Worm (Caenorhabditis elegans) whole organism, young adult: ENCODE results near the gene srlf-21.
A peak's percentile ranks its signal among the peaks of the same experiment; 100 is the strongest.

Experiments
- B0261.1 ChIP-seq: sonication (generic microtip); optimal IDR thresholded peaks from 2 replicates; lab custom pipeline; 2016; ENCODE audit warnings: mild to moderate bottlenecking, missing genetic modification characterization, moderate library complexity, missing compliant biosample characterization
- C17E4.6 ChIP-seq: fragments of 200-800 bp; sonication (Bioruptor generic); IDR thresholded peaks from 2 replicates; pipeline ENCODE4 v1.3.6; 2022; ENCODE audit warnings: missing genetic modification reagents, missing genetic modification characterization, missing compliant biosample characterization
- D2030.7 ChIP-seq: fragments of 200-800 bp; sonication (Bioruptor generic); IDR thresholded peaks from 2 replicates; pipeline ENCODE4 v1.3.6; 2022; ENCODE audit warnings: missing genetic modification reagents, missing genetic modification characterization, missing compliant biosample characterization
- F10E7.11 ChIP-seq: sonication (generic microtip); optimal IDR thresholded peaks from 2 replicates; lab custom pipeline; 2017; ENCODE audit warnings: mild to moderate bottlenecking, missing genetic modification characterization, moderate library complexity, missing compliant biosample characterization
- F22D6.2 ChIP-seq: sonication (generic microtip); optimal IDR thresholded peaks from 2 replicates; lab custom pipeline; 2016; ENCODE audit warnings: mild to moderate bottlenecking, missing genetic modification characterization, missing compliant biosample characterization
- F23B12.7 ChIP-seq: sonication (generic microtip); optimal IDR thresholded peaks from 2 replicates; lab custom pipeline; 2017; ENCODE audit warnings: missing genetic modification characterization, mild to moderate bottlenecking, missing compliant biosample characterization, antibody characterized with exemption, moderate library complexity; ENCODE audit not compliant: insufficient read depth
- F39B2.1 ChIP-seq: fragments of 200-800 bp; sonication (Bioruptor generic); IDR thresholded peaks from 2 replicates; pipeline ENCODE4 v1.3.6; 2022; ENCODE audit warnings: missing genetic modification reagents, missing genetic modification characterization, missing compliant biosample characterization
- F55B11.4 ChIP-seq: sonication (generic microtip); optimal IDR thresholded peaks from 2 replicates; lab custom pipeline; 2016; ENCODE audit warnings: missing compliant biosample characterization, missing genetic modification characterization, borderline replicate concordance; ENCODE audit not compliant: insufficient read depth
- F57A8.1 ChIP-seq: fragments of 200-800 bp; sonication (Bioruptor generic); optimal IDR thresholded peaks from 2 replicates; lab custom pipeline; 2018; ENCODE audit warnings: mild to moderate bottlenecking, missing genetic modification characterization, moderate library complexity, missing compliant biosample characterization
- Y53G8AR.9 ChIP-seq: fragments of 200-800 bp; sonication (Bioruptor generic); conservative IDR thresholded peaks from 2 replicates; pipeline ENCODE4 v1.3.6; 2022; ENCODE audit warnings: missing genetic modification reagents, missing genetic modification characterization, missing compliant biosample characterization
- Y56A3A.18 ChIP-seq: fragments of 200-800 bp; sonication (Bioruptor generic); IDR thresholded peaks from 2 replicates; pipeline ENCODE4 v1.3.6; 2022; ENCODE audit warnings: missing genetic modification reagents, missing genetic modification characterization, missing compliant biosample characterization
- Y67H2A.10 ChIP-seq: fragments of 200-800 bp; sonication (Bioruptor generic); conservative IDR thresholded peaks from 2 replicates; pipeline ENCODE4 v1.3.6; 2022; ENCODE audit warnings: missing genetic modification reagents, missing genetic modification characterization, missing compliant biosample characterization
- Y79H2A.3 ChIP-seq: fragments of 200-800 bp; sonication (Bioruptor generic); conservative IDR thresholded peaks from 2 replicates; pipeline ENCODE4 v1.3.6; 2022; ENCODE audit warnings: missing genetic modification reagents, missing genetic modification characterization, missing compliant biosample characterization
- Y95B8A.8 ChIP-seq: fragments of 200-800 bp; sonication (Bioruptor generic); IDR thresholded peaks from 2 replicates; pipeline ENCODE4 v1.3.6; 2022; ENCODE audit warnings: missing genetic modification reagents, missing genetic modification characterization, missing compliant biosample characterization
- akir-1 ChIP-seq: fragments of 200-800 bp; sonication (Bioruptor generic); optimal IDR thresholded peaks from 2 replicates; lab custom pipeline; 2018; ENCODE audit warnings: mild to moderate bottlenecking, missing genetic modification characterization, moderate library complexity, missing compliant biosample characterization
- aptf-3 ChIP-seq: fragments of 200-800 bp; sonication (Bioruptor generic); IDR thresholded peaks from 2 replicates; pipeline ENCODE4 v1.3.6; 2022; ENCODE audit warnings: missing genetic modification characterization, missing compliant biosample characterization
- attf-3 ChIP-seq: fragments of 200-800 bp; sonication (Bioruptor generic); conservative IDR thresholded peaks from 2 replicates; pipeline ENCODE4 v1.3.6; 2022; ENCODE audit warnings: missing genetic modification reagents, missing genetic modification characterization, missing compliant biosample characterization
- cebp-1 ChIP-seq, 2 experiments: fragments of 200-800 bp in 1 of 2; sonication (Bioruptor generic) in 1 of 2; sonication (generic microtip) in 1 of 2; IDR thresholded peaks in 1 of 2; optimal IDR thresholded peaks in 1 of 2; 2 replicates each; pipeline versions ENCODE4 v1.3.6 to Lab custom; 2017 to 2022; ENCODE audit warnings: missing compliant biosample characterization in 2 of 2, missing genetic modification characterization in 2 of 2, mild to moderate bottlenecking in 1 of 2, missing genetic modification reagents in 1 of 2, moderate library complexity in 1 of 2
- ceh-100 ChIP-seq: fragments of 200-800 bp; sonication (Bioruptor generic); IDR thresholded peaks from 2 replicates; pipeline ENCODE4 v1.3.6; 2022; ENCODE audit warnings: missing genetic modification reagents, missing genetic modification characterization, missing compliant biosample characterization
- ceh-27 ChIP-seq: fragments of 200-800 bp; sonication (Bioruptor generic); optimal IDR thresholded peaks from 2 replicates; lab custom pipeline; 2018; ENCODE audit warnings: mild to moderate bottlenecking, missing genetic modification characterization, moderate library complexity, missing compliant biosample characterization
- ceh-40 ChIP-seq: fragments of 200-800 bp; sonication (Bioruptor generic); IDR thresholded peaks from 2 replicates; pipeline ENCODE4 v1.3.6; 2022; ENCODE audit warnings: missing genetic modification characterization, missing compliant biosample characterization
- ceh-79 ChIP-seq: sonication (generic microtip); optimal IDR thresholded peaks from 2 replicates; lab custom pipeline; 2017; ENCODE audit warnings: mild to moderate bottlenecking, missing genetic modification characterization, missing compliant biosample characterization
- chd-7 ChIP-seq: sonication (generic microtip); optimal IDR thresholded peaks from 2 replicates; lab custom pipeline; 2016; ENCODE audit warnings: mild to moderate bottlenecking, missing genetic modification characterization, moderate library complexity, missing compliant biosample characterization
- dpff-1 ChIP-seq: sonication (generic microtip); optimal IDR thresholded peaks from 2 replicates; lab custom pipeline; 2017; ENCODE audit warnings: mild to moderate bottlenecking, missing genetic modification characterization, missing compliant biosample characterization
- dpl-1 ChIP-seq: fragments of 150-350 bp; optimal IDR thresholded peaks from 2 replicates; lab custom pipeline; 2014; ENCODE audit warnings: missing biosample characterization, missing genetic modification reagents, missing genetic modification characterization
- efl-1 ChIP-seq: fragments of 150-350 bp; optimal IDR thresholded peaks from 2 replicates; lab custom pipeline; 2014; ENCODE audit warnings: missing biosample characterization, missing genetic modification reagents, missing genetic modification characterization
- egrh-3 ChIP-seq: fragments of 200-800 bp; sonication (Bioruptor generic); IDR thresholded peaks from 2 replicates; pipeline ENCODE4 v1.3.6; 2022; ENCODE audit warnings: missing genetic modification reagents, missing genetic modification characterization, missing compliant biosample characterization
- ets-4 ChIP-seq: fragments of 200-800 bp; sonication (Bioruptor generic); optimal IDR thresholded peaks from 2 replicates; lab custom pipeline; 2018; ENCODE audit warnings: mild to moderate bottlenecking, missing genetic modification characterization, missing compliant biosample characterization
- hsf-1 ChIP-seq: fragments of 200-800 bp; sonication (Bioruptor generic); IDR thresholded peaks from 2 replicates; pipeline ENCODE4 v1.3.6; 2022; ENCODE audit warnings: missing genetic modification reagents, missing genetic modification characterization, missing compliant biosample characterization
- lin-54 ChIP-seq: fragments of 200-800 bp; sonication (Bioruptor generic); optimal IDR thresholded peaks from 2 replicates; lab custom pipeline; 2018; ENCODE audit warnings: mild to moderate bottlenecking, missing genetic modification characterization, missing compliant biosample characterization
- lir-1 ChIP-seq: fragments of 200-800 bp; sonication (Bioruptor generic); conservative IDR thresholded peaks from 2 replicates; pipeline ENCODE4 v1.3.6; 2022; ENCODE audit warnings: missing genetic modification reagents, missing genetic modification characterization, missing compliant biosample characterization
- lsl-1 ChIP-seq: fragments of 200-800 bp; sonication (Bioruptor generic); optimal IDR thresholded peaks from 2 replicates; lab custom pipeline; 2018; ENCODE audit warnings: mild to moderate bottlenecking, missing genetic modification characterization, moderate library complexity, missing compliant biosample characterization
- lsy-27 ChIP-seq: sonication (generic microtip); optimal IDR thresholded peaks from 2 replicates; lab custom pipeline; 2017; ENCODE audit warnings: missing genetic modification characterization, mild to moderate bottlenecking, missing compliant biosample characterization, antibody characterized with exemption, missing genotype, borderline replicate concordance; ENCODE audit not compliant: insufficient read depth
- madf-3 ChIP-seq: fragments of 200-800 bp; sonication (Bioruptor generic); IDR thresholded peaks from 2 replicates; pipeline ENCODE4 v1.3.6; 2022; ENCODE audit warnings: missing genetic modification reagents, missing genetic modification characterization, missing compliant biosample characterization
- madf-8 ChIP-seq: fragments of 200-800 bp; sonication (Bioruptor generic); conservative IDR thresholded peaks from 2 replicates; pipeline ENCODE4 v1.3.6; 2022; ENCODE audit warnings: missing genetic modification reagents, missing genetic modification characterization, missing compliant biosample characterization
- mes-4 ChIP-seq: sonication (generic microtip); optimal IDR thresholded peaks from 2 replicates; lab custom pipeline; 2016; ENCODE audit warnings: missing genotype, missing genetic modification characterization, missing compliant biosample characterization
- nfya-2 ChIP-seq: fragments of 200-800 bp; sonication (Bioruptor generic); IDR thresholded peaks from 2 replicates; pipeline ENCODE4 v1.3.6; 2022; ENCODE audit warnings: missing genetic modification reagents, missing genetic modification characterization, missing compliant biosample characterization
- nhr-120 ChIP-seq: fragments of 200-800 bp; sonication (Bioruptor generic); IDR thresholded peaks from 2 replicates; pipeline ENCODE4 v1.3.6; 2022; ENCODE audit warnings: missing genetic modification characterization, missing compliant biosample characterization
- nhr-27 ChIP-seq: fragments of 200-800 bp; sonication (Bioruptor generic); optimal IDR thresholded peaks from 2 replicates; lab custom pipeline; 2018; ENCODE audit warnings: mild to moderate bottlenecking, missing genetic modification characterization, moderate library complexity, missing compliant biosample characterization
- nhr-80 ChIP-seq: sonication (generic microtip); optimal IDR thresholded peaks from 2 replicates; lab custom pipeline; 2016; ENCODE audit warnings: missing genetic modification characterization, missing compliant biosample characterization
- repo-1 ChIP-seq: sonication (generic microtip); optimal IDR thresholded peaks from 2 replicates; lab custom pipeline; 2017; ENCODE audit warnings: mild to moderate bottlenecking, missing genetic modification characterization, missing compliant biosample characterization
- rpc-1 ChIP-seq, 2 experiments: fragments of 150-350 bp in 1 of 2; sonication (generic microtip) in 1 of 2; optimal IDR thresholded peaks; 2 replicates each; lab custom pipeline; 2014 to 2018; ENCODE audit warnings: missing biosample characterization in 1 of 2, missing genetic modification characterization in 1 of 2, missing genetic modification reagents in 1 of 2, missing genotype in 1 of 2
- sdz-38 ChIP-seq: sonication (generic microtip); optimal IDR thresholded peaks from 2 replicates; lab custom pipeline; 2016; ENCODE audit warnings: missing genotype, missing genetic modification characterization, missing compliant biosample characterization
- sea-2 ChIP-seq: fragments of 200-800 bp; sonication (Bioruptor generic); IDR thresholded peaks from 2 replicates; pipeline ENCODE4 v1.3.6; 2022; ENCODE audit warnings: missing genetic modification characterization, missing compliant biosample characterization
- snpc-1.1 ChIP-seq: sonication (generic microtip); optimal IDR thresholded peaks from 2 replicates; lab custom pipeline; 2017; ENCODE audit warnings: missing genetic modification characterization, mild to moderate bottlenecking, missing compliant biosample characterization, antibody characterized with exemption, moderate library complexity, missing genotype, missing genetic modification reagents; ENCODE audit not compliant: insufficient read depth

srlf-21 gene

DNA sequence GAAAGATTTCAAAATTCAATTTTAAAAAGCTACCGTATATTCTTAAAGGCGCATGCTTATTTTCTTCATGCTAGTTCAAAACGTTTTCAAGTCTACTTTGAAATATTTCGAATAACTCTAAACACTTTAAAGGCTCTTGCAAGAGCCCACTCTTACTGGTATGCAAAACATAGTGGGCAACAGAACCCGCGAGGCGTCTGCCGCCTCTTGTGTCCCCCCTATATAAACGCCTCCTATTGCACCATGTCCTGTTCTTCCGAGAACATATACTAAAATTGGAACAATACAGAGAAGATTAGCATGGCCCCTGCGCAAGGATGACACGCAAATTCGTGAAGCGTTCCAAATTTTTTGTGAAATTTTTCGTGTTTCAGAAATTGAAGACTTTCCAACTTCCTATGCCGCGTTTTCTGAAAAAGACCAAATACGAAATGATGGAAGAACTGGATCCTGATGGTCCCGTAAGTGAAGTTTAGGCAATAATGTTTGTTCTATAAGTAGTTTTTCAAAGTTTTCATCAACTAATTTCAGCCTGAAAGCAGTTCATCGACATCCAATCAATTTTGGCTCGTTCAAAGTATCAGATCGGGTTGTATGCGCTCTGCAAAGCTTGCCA, 31.4 kb downstream of the srlf-21 start (continued):
- TF ChIP-seq ceh-79 (tag; lab: Kevin White, UChicago), result no peak
- TF ChIP-seq repo-1 (tag; lab: Kevin White, UChicago), result no peak
- no peak for TF ChIP-seq F57A8.1 (GFP tag; lab: Kevin White, UChicago)
- peak; percentile 64; the same call in 1 of the 2 replicates for TF ChIP-seq sea-2 (GFP tag; lab: Robert Waterston, UW)
- peak; percentile 84 for TF ChIP-seq Y56A3A.18 (GFP tag; lab: Robert Waterston, UW)
- no peak for TF ChIP-seq mes-4 (tag; lab: Kevin White, UChicago)
- peak; percentile 54 for TF ChIP-seq rpc-1 (optimal IDR thresholded peaks at IDR 0.05; lab: Kevin White, UChicago)
- TF ChIP-seq rpc-1 (tag; optimal IDR thresholded peaks at IDR 0.05; lab: Kevin White, UChicago), result peak; percentile 74
- TF ChIP-seq madf-3, result no peak
- no peak for TF ChIP-seq Y67H2A.10 (GFP tag; lab: Robert Waterston, UW)
- peak; percentile 56; the same call in 1 of the 2 replicates for TF ChIP-seq D2030.7 (GFP tag; lab: Robert Waterston, UW)
- TF ChIP-seq B0261.1 (tag; lab: Kevin White, UChicago), result peak; percentile 55
- no peak for TF ChIP-seq nfya-2 (GFP tag; lab: Robert Waterston, UW)
- no peak for TF ChIP-seq ceh-27 (GFP tag; lab: Kevin White, UChicago)
- no peak for TF ChIP-seq lin-54
- no peak for TF ChIP-seq efl-1
- no peak for TF ChIP-seq chd-7 (tag; lab: Kevin White, UChicago)
- TF ChIP-seq hsf-1 (GFP tag; lab: Robert Waterston, UW), result peak; percentile 66; the same call in 1 of the 2 replicates
- no peak for TF ChIP-seq nhr-120 (GFP tag; lab: Robert Waterston, UW)
- TF ChIP-seq lsl-1 (GFP tag; lab: Kevin White, UChicago), result peak; percentile 7
- TF ChIP-seq F22D6.2 (tag; lab: Kevin White, UChicago), result no peak
- TF ChIP-seq cebp-1 (GFP tag; IDR thresholded peaks at IDR 0.05; lab: Robert Waterston, UW), result no peak
- TF ChIP-seq cebp-1 (tag; optimal IDR thresholded peaks at IDR 0.05; lab: Kevin White, UChicago), result no peak
- TF ChIP-seq snpc-1.1 (tag; lab: Kevin White, UChicago), result peak; percentile 90
- no peak for TF ChIP-seq sdz-38
- no peak for TF ChIP-seq dpff-1 (tag; lab: Kevin White, UChicago)
- TF ChIP-seq F55B11.4, result no peak
- TF ChIP-seq lir-1 (GFP tag; lab: Robert Waterston, UW), result no peak
- no peak for TF ChIP-seq ets-4 (GFP tag; lab: Kevin White, UChicago)
- TF ChIP-seq Y79H2A.3 (GFP tag; lab: Robert Waterston, UW), result no peak
- no peak for TF ChIP-seq dpl-1
- no peak for TF ChIP-seq lsy-27
- TF ChIP-seq akir-1 (GFP tag; lab: Kevin White, UChicago), result no peak
- TF ChIP-seq ceh-40, result no peak
- TF ChIP-seq madf-8 (GFP tag; lab: Robert Waterston, UW), result peak; percentile 54
- TF ChIP-seq aptf-3 (GFP tag; lab: Robert Waterston, UW), result no peak
- TF ChIP-seq Y53G8AR.9 (GFP tag; lab: Robert Waterston, UW), result 0 out of 2 replicates have a peak, but pooled peaks have one; percentile 51
- TF ChIP-seq nhr-80 (tag; lab: Kevin White, UChicago), result no peak
- TF ChIP-seq F23B12.7, result no peak
- TF ChIP-seq ceh-100 (GFP tag; lab: Robert Waterston, UW), result peak; percentile 46; the same call in 1 of the 2 replicates
- no peak for TF ChIP-seq Y95B8A.8 (GFP tag; lab: Robert Waterston, UW)
- TF ChIP-seq F39B2.1 (GFP tag; lab: Robert Waterston, UW), result no peak
- no peak for TF ChIP-seq egrh-3 (GFP tag; lab: Robert Waterston, UW)
- no peak for TF ChIP-seq attf-3 (GFP tag; lab: Robert Waterston, UW)
- TF ChIP-seq nhr-27, result no peak
- TF ChIP-seq F10E7.11, result no peak
- no peak for TF ChIP-seq C17E4.6 (GFP tag; lab: Robert Waterston, UW)
